Fruit fly (Drosophila melanogaster) whole organism, pupa: ENCODE measurements around the gene CG13901.

Experiments used
- CG13204 ChIP-seq: fragments of 200-800 bp; sonication (Bioruptor generic); optimal IDR thresholded peaks from 2 replicates; lab custom pipeline; 2018; ENCODE audit warnings: missing biosample characterization, mild to moderate bottlenecking, missing genetic modification characterization, moderate library complexity
- CG15710 ChIP-seq: fragments of 200-800 bp; sonication (Bioruptor generic); optimal IDR thresholded peaks from 2 replicates; lab custom pipeline; 2018; ENCODE audit warnings: missing biosample characterization, mild to moderate bottlenecking, missing genetic modification characterization, moderate library complexity
- CG34367 ChIP-seq: fragments of 200-800 bp; sonication (Bioruptor generic); optimal IDR thresholded peaks from 2 replicates; lab custom pipeline; 2018; ENCODE audit warnings: missing biosample characterization, mild to moderate bottlenecking, missing genetic modification characterization
- CG8159 ChIP-seq: fragments of 200-800 bp; sonication (Bioruptor generic); optimal IDR thresholded peaks from 3 replicates; lab custom pipeline; 2018; ENCODE audit warnings: missing biosample characterization, mild to moderate bottlenecking, missing genetic modification characterization, moderate library complexity
- D1 ChIP-seq: fragments of 200-800 bp; sonication (Bioruptor generic); optimal IDR thresholded peaks from 2 replicates; lab custom pipeline; 2018; ENCODE audit warnings: missing biosample characterization, mild to moderate bottlenecking, missing genetic modification characterization, moderate library complexity
- Ets98B ChIP-seq: fragments of 200-800 bp; sonication (Bioruptor generic); IDR thresholded peaks from 2 replicates; pipeline ENCODE4 v1.3.6; 2022; ENCODE audit warnings: missing biosample characterization, missing genetic modification characterization
- Pif1B ChIP-seq: fragments of 200-800 bp; sonication (Bioruptor generic); optimal IDR thresholded peaks from 3 replicates; lab custom pipeline; 2016; ENCODE audit warnings: missing biosample characterization, missing genetic modification characterization
- gl ChIP-seq: fragments of 200-800 bp; sonication (Bioruptor generic); optimal IDR thresholded peaks from 2 replicates; lab custom pipeline; 2018; ENCODE audit warnings: missing biosample characterization, mild to moderate bottlenecking, missing genetic modification characterization

- TF ChIP-seq Pif1B (GFP tag; lab: Kevin White, UChicago) = no peak
- TF ChIP-seq Ets98B (GFP tag; lab: Robert Waterston, UW) = no peak
- no peak for TF ChIP-seq CG15710 (tag; lab: Kevin White, UChicago)
- TF ChIP-seq CG34367 (tag; lab: Kevin White, UChicago) = no peak
- no peak for TF ChIP-seq CG13204 (GFP tag; lab: Kevin White, UChicago)
- TF ChIP-seq gl (tag; lab: Kevin White, UChicago) = no peak
- no peak for TF ChIP-seq D1 (tag; lab: Kevin White, UChicago)
- TF ChIP-seq CG8159 (tag; lab: Kevin White, UChicago) = no peak
Measured at dm6 chr3L:882236-882891, 44.7 kb upstream of the CG13901 start.
